Worm (Caenorhabditis elegans) whole organism, L1 larva: Measurements from ENCODE around the gene isp-1.

Source experiments
- ama-1 ChIP-seq: fragments of 150-350 bp; optimal IDR thresholded peaks from 2 replicates; lab custom pipeline; 2014
- efl-3 ChIP-seq: fragments of 200-800 bp; sonication (Bioruptor generic); optimal IDR thresholded peaks from 2 replicates; lab custom pipeline; 2018; ENCODE audit warnings: mild to moderate bottlenecking, missing genetic modification characterization, missing compliant biosample characterization
- fos-1 ChIP-seq: fragments of 150-350 bp; optimal IDR thresholded peaks from 2 replicates; lab custom pipeline; 2014; ENCODE audit warnings: missing biosample characterization, missing genetic modification characterization
- grh-1 ChIP-seq: fragments of 200-800 bp; sonication (Bioruptor generic); IDR thresholded peaks from 2 replicates; pipeline ENCODE4 v1.3.6; 2022; ENCODE audit warnings: missing genetic modification reagents, missing genetic modification characterization, missing compliant biosample characterization
- lin-35 ChIP-seq, 2 experiments: fragments of 150-350 bp; optimal IDR thresholded peaks; 2 replicates each; lab custom pipeline; 2014; ENCODE audit warnings: missing biosample characterization in 2 of 2, missing genetic modification characterization in 2 of 2, missing genetic modification reagents in 2 of 2
- mdl-1 ChIP-seq, 2 experiments: fragments of 150-350 bp; optimal IDR thresholded peaks; 2 replicates each; lab custom pipeline; 2014 to 2017; ENCODE audit warnings: missing biosample characterization in 2 of 2, missing genetic modification characterization in 2 of 2, inconsistent platforms in 1 of 2
- mep-1 ChIP-seq: fragments of 150-350 bp; optimal IDR thresholded peaks from 2 replicates; lab custom pipeline; 2014; ENCODE audit warnings: missing biosample characterization, missing genetic modification characterization
- nhr-11 ChIP-seq: fragments of 150-350 bp; optimal IDR thresholded peaks from 2 replicates; lab custom pipeline; 2014; ENCODE audit warnings: missing biosample characterization, missing genetic modification characterization
- nhr-77 ChIP-seq: fragments of 150-350 bp; optimal IDR thresholded peaks from 2 replicates; lab custom pipeline; 2014; ENCODE audit warnings: missing biosample characterization, missing genetic modification characterization
- nhr-90 ChIP-seq: sonication (generic microtip); optimal IDR thresholded peaks from 2 replicates; lab custom pipeline; 2016; ENCODE audit warnings: mild to moderate bottlenecking, missing genetic modification characterization, missing compliant biosample characterization; ENCODE audit not compliant: poor library complexity
- snpc-4 ChIP-seq: fragments of 150-350 bp; optimal IDR thresholded peaks from 2 replicates; lab custom pipeline; 2014; ENCODE audit warnings: missing biosample characterization, missing genetic modification characterization
- sup-37 ChIP-seq: fragments of 200-800 bp; sonication (Bioruptor generic); optimal IDR thresholded peaks from 2 replicates; lab custom pipeline; 2018; ENCODE audit warnings: mild to moderate bottlenecking, missing genetic modification characterization, missing compliant biosample characterization
- unc-130 ChIP-seq: fragments of 150-350 bp; optimal IDR thresholded peaks from 2 replicates; lab custom pipeline; 2017; ENCODE audit warnings: missing biosample characterization, missing genetic modification characterization, inconsistent platforms

DNA sequence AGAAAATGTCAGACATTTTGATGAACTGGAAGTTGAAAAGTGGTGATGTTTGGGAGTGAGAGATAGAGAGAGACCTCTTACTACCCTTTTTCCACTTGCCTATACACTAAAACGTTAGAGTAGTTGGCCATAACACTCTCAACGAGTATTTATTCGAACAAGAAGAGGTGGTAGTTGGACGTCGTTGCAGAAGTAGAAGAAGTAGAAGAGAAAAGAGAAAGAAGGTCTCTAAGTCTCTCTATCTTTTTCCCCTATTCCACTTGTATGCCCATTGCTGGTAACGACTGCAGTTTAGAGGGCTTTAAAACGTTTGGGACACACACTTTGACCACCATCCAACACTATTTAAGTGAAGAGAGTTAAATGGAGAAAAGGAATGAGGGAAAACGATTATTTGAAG, 44.3 kb downstream of the isp-1 start:
- no peak for TF ChIP-seq grh-1 (GFP tag; lab: Robert Waterston, UW)
- TF ChIP-seq nhr-90 (tag; lab: Kevin White, UChicago), result no peak
- TF ChIP-seq snpc-4 (tag; lab: Kevin White, UChicago), result no peak
- no peak for TF ChIP-seq mep-1
- no peak for TF ChIP-seq sup-37 (GFP tag; lab: Kevin White, UChicago)
- no peak for TF ChIP-seq nhr-11 (tag; lab: Kevin White, UChicago)
- TF ChIP-seq nhr-77, result no peak
- TF ChIP-seq lin-35 (GFP tag; optimal IDR thresholded peaks at IDR 0.05; lab: Kevin White, UChicago), result no peak
- TF ChIP-seq unc-130 (tag; lab: Kevin White, UChicago), result no peak
- no peak for TF ChIP-seq mdl-1 (tag; optimal IDR thresholded peaks at IDR 0.05; lab: Kevin White, UChicago)
- no peak for TF ChIP-seq ama-1 (lab: Kevin White, UChicago)
- no peak for TF ChIP-seq fos-1 (tag; lab: Kevin White, UChicago)
- no peak for TF ChIP-seq efl-3 (GFP tag; lab: Kevin White, UChicago)
